Worm (Caenorhabditis elegans): ENCODE measurements around the gene tbc-9.

DNA sequence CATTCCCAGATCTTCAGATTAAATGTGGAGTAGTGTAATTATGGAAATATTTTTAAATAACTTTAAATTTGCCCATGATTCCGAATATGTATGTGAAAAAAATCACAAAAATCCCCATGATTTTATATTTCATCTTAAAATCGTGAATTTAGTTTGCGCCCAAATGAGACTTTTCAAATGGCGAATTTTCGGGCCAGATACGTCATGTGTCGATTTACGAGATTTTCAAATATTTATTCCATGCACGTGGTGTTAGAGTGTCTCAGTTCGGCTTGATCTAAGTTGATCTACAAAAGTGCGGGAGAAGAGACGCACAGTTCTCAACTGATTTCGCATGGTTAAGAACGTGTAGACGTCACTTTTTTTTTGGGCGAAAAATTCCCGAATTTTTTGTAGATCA lies 20.2 kb downstream of the tbc-9 start, which contains the start of gene Y38H8A.1:
- no peak for TF ChIP-seq ztf-16 (tag; optimal IDR thresholded peaks at IDR 0.05)
- no peak for TF ChIP-seq madf-2 (tag; optimal IDR thresholded peaks at IDR 0.05)
